Fruit fly (Drosophila melanogaster): ENCODE results near the gene CG31142.

The CG31142 gene

dm6 chr3R:23915042-23915428, 14.0 kb upstream of the CG31142 start:
- peak; percentile 56 for TF ChIP-seq CG6854 (GFP tag; optimal IDR thresholded peaks at IDR 0.05)
- TF ChIP-seq CG10631 (GFP tag; optimal IDR thresholded peaks at IDR 0.05) = peak; percentile 96
- TF ChIP-seq fd59A (GFP tag; optimal IDR thresholded peaks at IDR 0.05) = peak; percentile 95
- peak; percentile 96 for TF ChIP-seq CG7368 (GFP tag; optimal IDR thresholded peaks at IDR 0.05)
- peak; percentile 92 for TF ChIP-seq Sox14 (GFP tag; optimal IDR thresholded peaks at IDR 0.05)
- TF ChIP-seq Ets21C (GFP tag; optimal IDR thresholded peaks at IDR 0.05) = peak; percentile 88
- peak; percentile 77 for TF ChIP-seq CG8119 (GFP tag; IDR thresholded peaks at IDR 0.05)
- TF ChIP-seq CG11902 (GFP tag; optimal IDR thresholded peaks at IDR 0.05) = peak; percentile 94
- peak; percentile 96 for TF ChIP-seq topi (GFP tag; optimal IDR thresholded peaks at IDR 0.05)
- TF ChIP-seq Hr38 (GFP tag; optimal IDR thresholded peaks at IDR 0.05) = no peak
- peak; percentile 97 for TF ChIP-seq CG6792 (GFP tag; optimal IDR thresholded peaks at IDR 0.05)
- TF ChIP-seq CG11762 (GFP tag; optimal IDR thresholded peaks at IDR 0.05; ENCODE audit: insufficient read depth) = peak; percentile 92
- peak; percentile 91 for TF ChIP-seq vri (GFP tag; optimal IDR thresholded peaks at IDR 0.05)
- peak; percentile 98 for TF ChIP-seq esn (GFP tag; optimal IDR thresholded peaks at IDR 0.05)
- peak; percentile 94 for TF ChIP-seq Sox102F (GFP tag; optimal IDR thresholded peaks at IDR 0.05)
- peak; percentile 14 for TF ChIP-seq CG4318 (GFP tag; optimal IDR thresholded peaks at IDR 0.05)
- TF ChIP-seq svp (GFP tag) = peak; percentile 99
- TF ChIP-seq CG6163 (GFP tag; IDR thresholded peaks at IDR 0.05) = peak; percentile 95
- peak; percentile 97 for TF ChIP-seq Eip75B (GFP tag; optimal IDR thresholded peaks at IDR 0.05)
- TF ChIP-seq Gug (GFP tag; IDR thresholded peaks at IDR 0.05) = peak; percentile 64
- TF ChIP-seq Eip93F (GFP tag; optimal IDR thresholded peaks at IDR 0.05) = peak; percentile 83
- TF ChIP-seq fd85E (GFP tag; optimal IDR thresholded peaks at IDR 0.05) = peak; percentile 87
- TF ChIP-seq CG10669 (GFP tag; optimal IDR thresholded peaks at IDR 0.05) = peak; percentile 98
- TF ChIP-seq Smox (GFP tag; optimal IDR thresholded peaks at IDR 0.05) = peak; percentile 94
- TF ChIP-seq achi (GFP tag; optimal IDR thresholded peaks at IDR 0.05) = peak; percentile 94
- TF ChIP-seq dsx (GFP tag; optimal IDR thresholded peaks at IDR 0.05; ENCODE audit: poor library complexity, severe bottlenecking) = peak; percentile 95
- peak; percentile 95 for TF ChIP-seq net (GFP tag; optimal IDR thresholded peaks at IDR 0.05)
- peak; percentile 97 for TF ChIP-seq CG34406 (GFP tag; optimal IDR thresholded peaks at IDR 0.05)
- peak; percentile 94 for TF ChIP-seq lz (GFP tag; optimal IDR thresholded peaks at IDR 0.05)
- TF ChIP-seq CG15336 (GFP tag; IDR thresholded peaks at IDR 0.05) = peak; percentile 69
- no peak for TF ChIP-seq CG6276 (GFP tag; optimal IDR thresholded peaks at IDR 0.05)
- TF ChIP-seq pdm3 (GFP tag; optimal IDR thresholded peaks at IDR 0.05) = peak; percentile 95
- peak; percentile 97 for TF ChIP-seq CG3919 (GFP tag; optimal IDR thresholded peaks at IDR 0.05)
- peak; percentile 96 for TF ChIP-seq OdsH (GFP tag; optimal IDR thresholded peaks at IDR 0.05)
- TF ChIP-seq CG6808 (GFP tag; optimal IDR thresholded peaks at IDR 0.05) = peak; percentile 94
- TF ChIP-seq CG31627 (GFP tag; optimal IDR thresholded peaks at IDR 0.05) = peak; percentile 92
- peak; percentile 57; the same call in 2 of the 3 replicates for TF ChIP-seq eg (GFP tag; IDR thresholded peaks at IDR 0.05)
- peak; percentile 95 for TF ChIP-seq Sox15 (GFP tag; optimal IDR thresholded peaks at IDR 0.05)
- TF ChIP-seq cyc (GFP tag; optimal IDR thresholded peaks at IDR 0.05) = peak; percentile 94
- peak; percentile 98 for TF ChIP-seq CG8632 (GFP tag; optimal IDR thresholded peaks at IDR 0.05)
- TF ChIP-seq CG9139 (GFP tag; optimal IDR thresholded peaks at IDR 0.05) = peak; percentile 91
- no peak for TF ChIP-seq fkh (GFP tag; optimal IDR thresholded peaks at IDR 0.05)
- TF ChIP-seq Ets96B (tag; optimal IDR thresholded peaks at IDR 0.05) = peak; percentile 98
- TF ChIP-seq salr (GFP tag; optimal IDR thresholded peaks at IDR 0.05) = peak; percentile 82 to 95
- TF ChIP-seq CG11294 (GFP tag; IDR thresholded peaks at IDR 0.05) = peak; percentile 32; the same call in 1 of the 2 replicates
- peak; percentile 97 for TF ChIP-seq acj6 (GFP tag; optimal IDR thresholded peaks at IDR 0.05)
- TF ChIP-seq CG3032 (tag; optimal IDR thresholded peaks at IDR 0.05) = peak; percentile 97
- peak; percentile 72 for TF ChIP-seq Lpt (GFP tag; optimal IDR thresholded peaks at IDR 0.05)
- TF ChIP-seq Hr4 (GFP tag; optimal IDR thresholded peaks at IDR 0.05) = peak; percentile 63
- TF ChIP-seq CG8319 (GFP tag; optimal IDR thresholded peaks at IDR 0.05) = peak; percentile 94
- TF ChIP-seq Blimp-1 (GFP tag; optimal IDR thresholded peaks at IDR 0.05) = peak; percentile 74
- peak; percentile 88 to 97 for TF ChIP-seq ss (GFP tag; optimal IDR thresholded peaks at IDR 0.05)

Data from whole organism, prepupa.